Worm (Caenorhabditis elegans) whole organism, L2 larva: ENCODE measurements around the gene madd-3.

Experiments used
- C34F6.9 ChIP-seq: fragments of 150-350 bp; optimal IDR thresholded peaks from 2 replicates; lab custom pipeline; 2014; ENCODE audit warnings: missing biosample characterization, missing genetic modification characterization
- Y55F3AM.14 ChIP-seq: fragments of 200-800 bp; sonication (Bioruptor generic); optimal IDR thresholded peaks from 2 replicates; lab custom pipeline; 2018; ENCODE audit warnings: mild to moderate bottlenecking, missing genetic modification characterization, missing compliant biosample characterization
- ZK546.5 ChIP-seq: sonication (generic microtip); optimal IDR thresholded peaks from 2 replicates; lab custom pipeline; 2017; ENCODE audit warnings: missing biosample characterization, missing genetic modification characterization
- aly-2 ChIP-seq: fragments of 150-350 bp; optimal IDR thresholded peaks from 2 replicates; lab custom pipeline; 2014; ENCODE audit warnings: missing biosample characterization, missing genetic modification characterization
- ama-1 ChIP-seq: fragments of 150-350 bp; optimal IDR thresholded peaks from 2 replicates; lab custom pipeline; 2018; ENCODE audit warnings: inconsistent platforms
- blmp-1 ChIP-seq: sonication (generic microtip); optimal IDR thresholded peaks from 2 replicates; lab custom pipeline; 2017; ENCODE audit warnings: missing genetic modification characterization, mild to moderate bottlenecking, missing compliant biosample characterization, antibody characterized with exemption, moderate library complexity; ENCODE audit not compliant: insufficient read depth
- ceh-82 ChIP-seq: fragments of 150-350 bp; optimal IDR thresholded peaks from 2 replicates; lab custom pipeline; 2014; ENCODE audit warnings: missing biosample characterization, missing genetic modification characterization
- dmd-4 ChIP-seq: sonication (generic microtip); optimal IDR thresholded peaks from 2 replicates; lab custom pipeline; 2017; ENCODE audit warnings: missing biosample characterization, missing genetic modification characterization
- egl-27 ChIP-seq: sonication (generic microtip); optimal IDR thresholded peaks from 3 replicates; lab custom pipeline; 2017; ENCODE audit warnings: missing biosample characterization, missing genetic modification reagents, missing genetic modification characterization
- lin-39 ChIP-seq: fragments of 150-350 bp; optimal IDR thresholded peaks from 2 replicates; lab custom pipeline; 2014; ENCODE audit warnings: missing biosample characterization, missing genetic modification reagents, missing genetic modification characterization
- lsy-2 ChIP-seq, 2 experiments: fragments of 150-350 bp in 1 of 2; sonication (generic microtip) in 1 of 2; optimal IDR thresholded peaks; 2 replicates each; lab custom pipeline; 2014 to 2017; ENCODE audit warnings: missing biosample characterization in 2 of 2, missing genetic modification characterization in 2 of 2
- mab-5 ChIP-seq: fragments of 150-350 bp; optimal IDR thresholded peaks from 2 replicates; lab custom pipeline; 2014; ENCODE audit warnings: missing biosample characterization, missing genetic modification characterization
- mbf-1 ChIP-seq: sonication (generic microtip); optimal IDR thresholded peaks from 2 replicates; lab custom pipeline; 2017; ENCODE audit warnings: missing biosample characterization, missing genetic modification characterization
- mdl-1 ChIP-seq, 2 experiments: fragments of 150-350 bp in 1 of 2; sonication (generic microtip) in 1 of 2; optimal IDR thresholded peaks; 2 replicates each; lab custom pipeline; 2017; ENCODE audit warnings: missing biosample characterization in 2 of 2, missing genetic modification characterization in 2 of 2
- nhr-12 ChIP-seq: fragments of 150-350 bp; optimal IDR thresholded peaks from 2 replicates; lab custom pipeline; 2014; ENCODE audit warnings: missing biosample characterization, missing genetic modification characterization
- nhr-129 ChIP-seq: fragments of 150-350 bp; optimal IDR thresholded peaks from 2 replicates; lab custom pipeline; 2014; ENCODE audit warnings: missing biosample characterization, missing genetic modification characterization
- nhr-237 ChIP-seq: fragments of 150-350 bp; optimal IDR thresholded peaks from 2 replicates; lab custom pipeline; 2014; ENCODE audit warnings: missing biosample characterization, missing genetic modification characterization
- nhr-25 ChIP-seq: fragments of 150-350 bp; sonication (generic microtip); optimal IDR thresholded peaks from 3 replicates; lab custom pipeline; 2014; ENCODE audit warnings: missing biosample characterization, missing genetic modification characterization
- skn-1 ChIP-seq: sonication (generic microtip); optimal IDR thresholded peaks from 2 replicates; lab custom pipeline; 2017; ENCODE audit warnings: missing biosample characterization, missing genetic modification characterization
- zag-1 ChIP-seq: fragments of 150-350 bp; optimal IDR thresholded peaks from 2 replicates; lab custom pipeline; 2014; ENCODE audit warnings: missing biosample characterization, missing genetic modification characterization

The madd-3 gene

ce11 chrX:14236121-14236824 is 60.2 kb downstream of the madd-3 start:
- TF ChIP-seq blmp-1 (tag; lab: Kevin White, UChicago): no peak
- TF ChIP-seq nhr-237 (tag; lab: Kevin White, UChicago): no peak
- TF ChIP-seq mdl-1 (tag; optimal IDR thresholded peaks at IDR 0.05; lab: Kevin White, UChicago): no peak

- no peak for TF ChIP-seq nhr-12 (tag; lab: Kevin White, UChicago)
- no peak for TF ChIP-seq skn-1 (tag; lab: Kevin White, UChicago)
- no peak for TF ChIP-seq lin-39
- no peak for TF ChIP-seq dmd-4 (tag; lab: Kevin White, UChicago)
- TF ChIP-seq C34F6.9: no peak
- TF ChIP-seq ZK546.5 (tag; lab: Kevin White, UChicago): no peak
- TF ChIP-seq Y55F3AM.14: no peak
- no peak for TF ChIP-seq mdl-1 (tag; optimal IDR thresholded peaks at IDR 0.05; lab: Kevin White, UChicago)
- no peak for TF ChIP-seq aly-2 (tag; lab: Kevin White, UChicago)
- TF ChIP-seq zag-1 (tag; lab: Kevin White, UChicago): no peak
- no peak for TF ChIP-seq nhr-237 (tag; lab: Kevin White, UChicago)
- no peak for TF ChIP-seq nhr-25 (tag; lab: Kevin White, UChicago)
- TF ChIP-seq ceh-82 (tag; lab: Kevin White, UChicago): no peak
- no peak for TF ChIP-seq mbf-1
- no peak for TF ChIP-seq egl-27 (tag; lab: Kevin White, UChicago)
- TF ChIP-seq nhr-129 (tag; lab: Kevin White, UChicago): no peak
- TF ChIP-seq lsy-2 (tag; optimal IDR thresholded peaks at IDR 0.05; lab: Kevin White, UChicago): no peak
- no peak for TF ChIP-seq ama-1 (lab: Kevin White, UChicago)
- no peak for TF ChIP-seq mab-5 (tag; lab: Kevin White, UChicago)
Measured at ce11 chrX:14234932-14235331, 61.5 kb downstream of the madd-3 start, which contains the start of gene srg-37. Gene srg-37, minus strand, starts transcription at chrX:14235032.
